Fruit fly (Drosophila melanogaster) S2 (cell line): Measurements from ENCODE around the gene tweek.

Experiments
- CG8478 ChIP-seq: fragments of >200 bp; optimal IDR thresholded peaks from 2 replicates; lab custom pipeline; 2018
- CTCF ChIP-seq, 2 experiments: fragments of >200 bp; optimal IDR thresholded peaks; 2 replicates each; lab custom pipeline; 2018

DNA sequence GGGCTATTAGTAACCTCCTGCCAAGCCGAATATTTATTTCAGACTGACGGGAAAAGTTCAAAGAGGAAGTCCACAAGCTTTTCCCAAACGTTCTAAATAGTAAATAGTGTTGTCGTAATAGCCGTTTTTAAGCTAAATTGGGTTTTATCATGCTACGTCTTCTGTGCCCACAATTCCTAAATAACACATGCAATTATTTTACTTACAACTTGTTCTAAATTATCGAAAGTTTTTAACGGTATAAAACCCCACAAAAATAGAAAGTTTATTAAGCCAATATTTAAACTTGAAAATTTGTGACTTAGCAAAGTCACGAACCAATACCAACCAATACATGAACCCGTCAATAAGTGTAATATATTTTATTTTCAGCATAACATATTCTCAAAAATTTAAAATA, 39.6 kb upstream of the tweek start, which contains the start of gene CG13284:
- no peak for TF ChIP-seq CG8478 (lab: Kevin White, UChicago)
- no peak for TF ChIP-seq CTCF (optimal IDR thresholded peaks at IDR 0.05; lab: Kevin White, UChicago)
